Fruit fly (Drosophila melanogaster): ENCODE results near the gene CG11858.

dm6 chr3R:25281165-25281564 lies 18.6 kb downstream of the CG11858 start, which contains the start of gene CG11892:
- TF ChIP-seq CTCF (optimal IDR thresholded peaks at IDR 0.05) (no peak), CG8478 (optimal IDR thresholded peaks at IDR 0.05) (no peak)
